Fruit fly (Drosophila melanogaster) whole organism, embryonic: ENCODE data around the gene Sdic1.
A peak's percentile ranks its signal among the peaks of the same experiment; 100 is the strongest.

Source experiments
- Awh ChIP-seq: fragments of 200-800 bp; sonication (Bioruptor generic); IDR thresholded peaks from 2 replicates; pipeline ENCODE4, ENCODE4 v1.3.6; 2022; ENCODE audit warnings: missing biosample characterization, missing genetic modification characterization
- BEAF-32 ChIP-seq: fragments of 200-800 bp; sonication (Bioruptor generic); optimal IDR thresholded peaks from 3 replicates; lab custom pipeline; 2017; ENCODE audit warnings: missing biosample characterization, missing genetic modification characterization, mild to moderate bottlenecking, moderate library complexity, missing genetic modification reagents
- CG10321 ChIP-seq: fragments of 200-800 bp; sonication (Bioruptor generic); IDR thresholded peaks from 2 replicates; pipeline ENCODE4 v1.3.6; 2022; ENCODE audit warnings: missing biosample characterization, missing genetic modification characterization
- CG10462 ChIP-seq: fragments of 200-800 bp; sonication (Bioruptor generic); optimal IDR thresholded peaks from 2 replicates; lab custom pipeline; 2016; ENCODE audit warnings: missing biosample characterization, missing genetic modification characterization
- CG10565 ChIP-seq: fragments of 200-800 bp; sonication (Bioruptor generic); optimal IDR thresholded peaks from 3 replicates; lab custom pipeline; 2016; ENCODE audit warnings: missing biosample characterization, mild to moderate bottlenecking, missing genetic modification characterization
- CG10654 ChIP-seq: fragments of 200-800 bp; sonication (Bioruptor generic); optimal IDR thresholded peaks from 2 replicates; lab custom pipeline; 2016; ENCODE audit warnings: missing biosample characterization, missing genetic modification characterization
- CG11398 ChIP-seq: fragments of 200-800 bp; sonication (Bioruptor generic); optimal IDR thresholded peaks from 2 replicates; lab custom pipeline; 2016; ENCODE audit warnings: missing biosample characterization, missing genetic modification characterization
- CG12155 ChIP-seq: fragments of 200-800 bp; sonication (Bioruptor generic); optimal IDR thresholded peaks from 3 replicates; lab custom pipeline; 2016; ENCODE audit warnings: missing biosample characterization, missing genetic modification characterization
- CG12219 ChIP-seq: fragments of 200-800 bp; sonication (Bioruptor generic); optimal IDR thresholded peaks from 3 replicates; lab custom pipeline; 2018; ENCODE audit warnings: missing biosample characterization, mild to moderate bottlenecking, missing genetic modification characterization
- CG13287 ChIP-seq: fragments of 200-800 bp; sonication (Bioruptor generic); IDR thresholded peaks from 2 replicates; pipeline ENCODE4 v1.3.6; 2022; ENCODE audit warnings: missing biosample characterization, missing genetic modification characterization; ENCODE audit not compliant: partially characterized antibody
- CG14667 ChIP-seq: fragments of 200-800 bp; sonication (Bioruptor generic); IDR thresholded peaks from 2 replicates; pipeline ENCODE4 v1.3.6; 2022; ENCODE audit warnings: missing biosample characterization, missing genetic modification characterization
- CG14710 ChIP-seq: fragments of 200-800 bp; sonication (Bioruptor generic); optimal IDR thresholded peaks from 3 replicates; lab custom pipeline; 2019; ENCODE audit warnings: missing biosample characterization, mild to moderate bottlenecking, missing genetic modification characterization, moderate library complexity
- CG17186 ChIP-seq: fragments of 200-800 bp; sonication (Bioruptor generic); optimal IDR thresholded peaks from 3 replicates; lab custom pipeline; 2017; ENCODE audit warnings: missing biosample characterization, missing genetic modification reagents, missing genetic modification characterization
- CG18011 ChIP-seq: fragments of 200-800 bp; sonication (Bioruptor generic); optimal IDR thresholded peaks from 2 replicates; lab custom pipeline; 2017; ENCODE audit warnings: missing biosample characterization, missing genetic modification characterization, mild to moderate bottlenecking, moderate library complexity, missing genotype
- CG2129 ChIP-seq: fragments of 200-800 bp; sonication (Bioruptor generic); IDR thresholded peaks from 2 replicates; pipeline ENCODE4 v1.3.6; 2022; ENCODE audit warnings: missing biosample characterization, missing genetic modification characterization; ENCODE audit not compliant: partially characterized antibody
- CG31224 ChIP-seq: fragments of 200-800 bp; sonication (Bioruptor generic); IDR thresholded peaks from 2 replicates; pipeline ENCODE4 v1.3.6; 2022; ENCODE audit warnings: missing biosample characterization, missing genetic modification characterization
- CG31388 ChIP-seq: fragments of 200-800 bp; sonication (Bioruptor generic); optimal IDR thresholded peaks from 2 replicates; lab custom pipeline; 2016; ENCODE audit warnings: missing biosample characterization, missing genetic modification characterization
- CG42726 ChIP-seq: fragments of 200-800 bp; sonication (Bioruptor generic); IDR thresholded peaks from 2 replicates; pipeline ENCODE4 v1.3.6; 2022; ENCODE audit warnings: missing biosample characterization, missing genetic modification characterization; ENCODE audit not compliant: partially characterized antibody
- CG4360 ChIP-seq: fragments of 200-800 bp; sonication (Bioruptor generic); IDR thresholded peaks from 2 replicates; pipeline ENCODE4 v1.3.6; 2022; ENCODE audit warnings: missing biosample characterization, missing genetic modification characterization
- CG4424 ChIP-seq: fragments of 200-800 bp; sonication (Bioruptor generic); optimal IDR thresholded peaks from 3 replicates; lab custom pipeline; 2016; ENCODE audit warnings: missing biosample characterization, missing genetic modification characterization
- CG4617 ChIP-seq: fragments of 200-800 bp; sonication (Bioruptor generic); optimal IDR thresholded peaks from 3 replicates; lab custom pipeline; 2016; ENCODE audit warnings: missing biosample characterization, missing genetic modification characterization, borderline replicate concordance
- CG6254 ChIP-seq: fragments of 200-800 bp; sonication (Bioruptor generic); optimal IDR thresholded peaks from 3 replicates; lab custom pipeline; 2017; ENCODE audit warnings: mild to moderate bottlenecking, missing biosample characterization, missing genetic modification reagents, missing genetic modification characterization
- CG7987 ChIP-seq: fragments of 200-800 bp; sonication (Bioruptor generic); optimal IDR thresholded peaks from 2 replicates; lab custom pipeline; 2018; ENCODE audit warnings: missing biosample characterization, mild to moderate bottlenecking, missing genetic modification characterization, moderate library complexity
- CG9817 ChIP-seq: fragments of 200-800 bp; sonication (Bioruptor generic); optimal IDR thresholded peaks from 2 replicates; lab custom pipeline; 2018; ENCODE audit warnings: missing biosample characterization, mild to moderate bottlenecking, missing genetic modification characterization, moderate library complexity
- Dip2 ChIP-seq: fragments of 200-800 bp; sonication (Bioruptor generic); IDR thresholded peaks from 2 replicates; pipeline ENCODE4 v1.3.6; 2022; ENCODE audit warnings: missing biosample characterization, missing genetic modification characterization
- Dref ChIP-seq: fragments of 200-800 bp; sonication (Bioruptor generic); IDR thresholded peaks from 2 replicates; pipeline ENCODE4 v1.3.6; 2022; ENCODE audit warnings: missing biosample characterization, missing genetic modification characterization
- E2f1 ChIP-seq: fragments of 200-800 bp; sonication (Bioruptor generic); IDR thresholded peaks from 2 replicates; pipeline ENCODE4 v1.3.6; 2022; ENCODE audit warnings: missing biosample characterization, missing genetic modification characterization
- GATAe ChIP-seq: fragments of 200-800 bp; sonication (Bioruptor generic); conservative IDR thresholded peaks from 2 replicates; pipeline ENCODE4 v1.3.6; 2022; ENCODE audit warnings: missing biosample characterization, missing genetic modification characterization
- MTF-1 ChIP-seq: fragments of 200-800 bp; sonication (Bioruptor generic); optimal IDR thresholded peaks from 2 replicates; lab custom pipeline; 2018; ENCODE audit warnings: missing biosample characterization, mild to moderate bottlenecking, missing genetic modification characterization, borderline replicate concordance
- Mrtf ChIP-seq: fragments of 200-800 bp; sonication (Bioruptor generic); IDR thresholded peaks from 3 replicates; pipeline ENCODE4 v1.3.6; 2022; ENCODE audit warnings: missing biosample characterization, missing genetic modification characterization
- Ptx1 ChIP-seq: fragments of 200-800 bp; sonication (Bioruptor generic); IDR thresholded peaks from 2 replicates; pipeline ENCODE4 v1.3.6; 2022; ENCODE audit warnings: missing biosample characterization, missing genetic modification characterization
- Six4 ChIP-seq: fragments of 200-800 bp; sonication (Bioruptor generic); optimal IDR thresholded peaks from 2 replicates; lab custom pipeline; 2016; ENCODE audit warnings: missing biosample characterization, missing genetic modification characterization
- ara ChIP-seq: fragments of 200-800 bp; sonication (Bioruptor generic); IDR thresholded peaks from 2 replicates; pipeline ENCODE4 v1.3.6; 2022; ENCODE audit warnings: missing biosample characterization, missing genetic modification characterization
- az2 ChIP-seq: fragments of 200-800 bp; sonication (Bioruptor generic); optimal IDR thresholded peaks from 3 replicates; lab custom pipeline; 2016; ENCODE audit warnings: missing biosample characterization, missing genetic modification characterization
- cad ChIP-seq: fragments of >200 bp; optimal IDR thresholded peaks from 2 replicates; lab custom pipeline; 2017; ENCODE audit warnings: missing biosample characterization, missing genetic modification characterization
- cas ChIP-seq: fragments of 200-800 bp; sonication (Bioruptor generic); IDR thresholded peaks from 2 replicates; pipeline ENCODE4 v1.3.6; 2022; ENCODE audit warnings: missing biosample characterization, missing genetic modification characterization
- cwo ChIP-seq: fragments of 200-800 bp; sonication (Bioruptor generic); optimal IDR thresholded peaks from 3 replicates; lab custom pipeline; 2017; ENCODE audit warnings: missing biosample characterization, missing genetic modification characterization, mild to moderate bottlenecking, moderate library complexity, missing genetic modification reagents
- exex ChIP-seq: fragments of 200-800 bp; sonication (Bioruptor generic); optimal IDR thresholded peaks from 4 replicates; lab custom pipeline; 2018; ENCODE audit warnings: missing biosample characterization, mild to moderate bottlenecking, missing genetic modification characterization, moderate library complexity
- eyg ChIP-seq: fragments of 200-800 bp; sonication (Bioruptor generic); optimal IDR thresholded peaks from 3 replicates; lab custom pipeline; 2016; ENCODE audit warnings: missing biosample characterization, missing genetic modification characterization
- fd102C ChIP-seq: fragments of 200-800 bp; sonication (Bioruptor generic); optimal IDR thresholded peaks from 2 replicates; lab custom pipeline; 2018; ENCODE audit warnings: missing biosample characterization, mild to moderate bottlenecking, missing genetic modification characterization, moderate library complexity
- gro ChIP-seq: fragments of 200-800 bp; sonication (Bioruptor generic); optimal IDR thresholded peaks from 2 replicates; lab custom pipeline; 2016; ENCODE audit warnings: missing biosample characterization, missing genetic modification characterization
- gt ChIP-seq: fragments of 200-800 bp; sonication (Bioruptor generic); IDR thresholded peaks from 2 replicates; pipeline ENCODE4 v1.3.6; 2022; ENCODE audit warnings: missing biosample characterization, missing genetic modification characterization
- inv ChIP-seq: fragments of 200-800 bp; sonication (Bioruptor generic); IDR thresholded peaks from 2 replicates; pipeline ENCODE4 v1.3.6; 2022; ENCODE audit warnings: missing biosample characterization, missing genetic modification characterization; ENCODE audit not compliant: partially characterized antibody
- jigr1 ChIP-seq: fragments of 200-800 bp; sonication (Bioruptor generic); IDR thresholded peaks from 3 replicates; pipeline ENCODE4 v1.3.6; 2022; ENCODE audit warnings: missing biosample characterization, missing genetic modification characterization
- jing ChIP-seq: fragments of 200-800 bp; sonication (Bioruptor generic); optimal IDR thresholded peaks from 2 replicates; lab custom pipeline; 2018; ENCODE audit warnings: missing biosample characterization, mild to moderate bottlenecking, missing genetic modification characterization
- jumu ChIP-seq: fragments of 200-800 bp; sonication (Bioruptor generic); optimal IDR thresholded peaks from 3 replicates; lab custom pipeline; 2016; ENCODE audit warnings: missing biosample characterization, missing genetic modification characterization
- lab ChIP-seq: fragments of 200-800 bp; sonication (Bioruptor generic); optimal IDR thresholded peaks from 3 replicates; lab custom pipeline; 2017; ENCODE audit warnings: missing biosample characterization, missing genetic modification characterization, mild to moderate bottlenecking, moderate library complexity, missing genetic modification reagents
- lov ChIP-seq, 2 experiments: fragments of 200-800 bp in 1 of 2; fragments of >200 bp in 1 of 2; sonication (Bioruptor generic) in 1 of 2; IDR thresholded peaks in 1 of 2; optimal IDR thresholded peaks in 1 of 2; 2 replicates in 1 of 2; 3 replicates in 1 of 2; pipeline versions ENCODE4 v1.3.6 to Lab custom; 2017 to 2022; ENCODE audit warnings: missing biosample characterization in 1 of 2, missing genetic modification characterization in 1 of 2
- nmo ChIP-seq: fragments of 200-800 bp; sonication (Bioruptor generic); optimal IDR thresholded peaks from 2 replicates; lab custom pipeline; 2018; ENCODE audit warnings: missing biosample characterization, mild to moderate bottlenecking, missing genetic modification characterization, moderate library complexity
- psq ChIP-seq: fragments of 200-800 bp; sonication (Bioruptor generic); optimal IDR thresholded peaks from 2 replicates; lab custom pipeline; 2017; ENCODE audit warnings: missing biosample characterization, missing genetic modification characterization
- repo ChIP-seq: fragments of 200-800 bp; sonication (Bioruptor generic); optimal IDR thresholded peaks from 2 replicates; lab custom pipeline; 2016; ENCODE audit warnings: missing biosample characterization, missing genetic modification characterization
- salm ChIP-seq: fragments of 200-800 bp; sonication (Bioruptor generic); optimal IDR thresholded peaks from 2 replicates; lab custom pipeline; 2018; ENCODE audit warnings: missing biosample characterization, mild to moderate bottlenecking, missing genetic modification characterization
- scrt ChIP-seq: fragments of 200-800 bp; sonication (Bioruptor generic); optimal IDR thresholded peaks from 2 replicates; lab custom pipeline; 2018; ENCODE audit warnings: missing biosample characterization, mild to moderate bottlenecking, missing genetic modification characterization, moderate library complexity
- so ChIP-seq: fragments of 200-800 bp; sonication (Bioruptor generic); IDR thresholded peaks from 3 replicates; pipeline ENCODE4 v1.3.6; 2022; ENCODE audit warnings: missing biosample characterization, missing genetic modification characterization
- yki ChIP-seq: fragments of >200 bp; optimal IDR thresholded peaks from 3 replicates; lab custom pipeline; 2018

Sdic1 gene

DNA sequence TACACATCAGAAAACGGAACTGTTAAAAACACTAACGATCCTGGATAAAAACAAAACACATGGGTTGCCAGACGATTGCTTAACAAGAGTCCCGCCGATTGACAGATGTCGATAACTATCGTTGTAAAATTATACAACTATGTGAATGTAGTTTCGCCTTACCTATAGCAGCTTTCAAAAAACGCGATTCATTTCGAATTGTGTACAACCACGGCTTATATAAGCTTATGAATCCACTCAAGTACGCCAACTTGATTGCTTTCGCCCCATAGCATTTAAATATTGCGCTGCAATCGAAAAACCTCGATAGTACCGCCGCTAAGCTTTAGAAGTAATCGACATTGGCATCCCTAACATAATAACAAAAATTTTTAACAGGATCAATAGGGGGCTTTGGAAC, 8.5 kb downstream of the Sdic1 start, which contains the start of the genes CG9581 and CG9578 (continued):
- TF ChIP-seq inv (GFP tag; lab: Robert Waterston, UW) (peak; percentile 63), CG14667 (GFP tag; lab: Robert Waterston, UW) (no peak), CG31388 (GFP tag; lab: Kevin White, UChicago) (no peak), CG11398 (no peak), nmo (peak; percentile 28), MTF-1 (no peak), eyg (no peak), CG17186 (GFP tag; lab: Kevin White, UChicago) (peak; percentile 10), cas (no peak), psq (GFP tag; lab: Kevin White, UChicago) (no peak), Mrtf (no peak), jigr1 (GFP tag; lab: Robert Waterston, UW) (no peak), lov (optimal IDR thresholded peaks at IDR 0.05; lab: Kevin White, UChicago) (no peak), lov (GFP tag; IDR thresholded peaks at IDR 0.05; lab: Robert Waterston, UW) (no peak), cad (GFP tag; lab: Kevin White, UChicago) (no peak), jing (no peak), GATAe (GFP tag; lab: Robert Waterston, UW) (no peak), exex (no peak), CG12219 (GFP tag; lab: Kevin White, UChicago) (no peak), CG14710 (peak; percentile 27), CG42726 (GFP tag; lab: Robert Waterston, UW) (0 out of 2 replicates have a peak, but pooled peaks have one; percentile 33), CG9817 (tag; lab: Kevin White, UChicago) (no peak), Dip2 (GFP tag; lab: Robert Waterston, UW) (no peak), ara (GFP tag; lab: Robert Waterston, UW) (no peak), CG10462 (GFP tag; lab: Kevin White, UChicago) (no peak), repo (no peak), fd102C (GFP tag; lab: Kevin White, UChicago) (no peak), Six4 (GFP tag; lab: Kevin White, UChicago) (no peak), yki (no peak), CG2129 (peak; percentile 75), CG10654 (GFP tag; lab: Kevin White, UChicago) (no peak), Ptx1 (no peak), CG12155 (no peak), so (GFP tag; lab: Robert Waterston, UW) (no peak), Dref (peak; percentile 62), CG31224 (GFP tag; lab: Robert Waterston, UW) (no peak), gro (no peak), CG4617 (peak; percentile 26), cwo (no peak), az2 (no peak), CG10565 (GFP tag; lab: Kevin White, UChicago) (no peak)

dm6 chrX:20166484-20167038, 11.9 kb downstream of the Sdic1 start, which contains the start of gene CG9577:
Gene CG9577, plus strand, starts transcription at chrX:20166673.
- peak; percentile 44 for TF ChIP-seq BEAF-32
- TF ChIP-seq CG4360 (GFP tag; lab: Robert Waterston, UW): no peak
- TF ChIP-seq CG18011 (GFP tag; lab: Kevin White, UChicago): no peak
- no peak for TF ChIP-seq gt (GFP tag; lab: Robert Waterston, UW)
- no peak for TF ChIP-seq jumu (GFP tag; lab: Kevin White, UChicago)
- no peak for TF ChIP-seq E2f1 (GFP tag; lab: Robert Waterston, UW)
- no peak for TF ChIP-seq CG10321 (GFP tag; lab: Robert Waterston, UW)
- TF ChIP-seq scrt: peak; percentile 69
- no peak for TF ChIP-seq CG7987 (GFP tag; lab: Kevin White, UChicago)
- no peak for TF ChIP-seq salm (tag; lab: Kevin White, UChicago)
- no peak for TF ChIP-seq CG6254 (GFP tag; lab: Kevin White, UChicago)
- no peak for TF ChIP-seq lab (GFP tag; lab: Kevin White, UChicago)
- no peak for TF ChIP-seq CG4424 (GFP tag; lab: Kevin White, UChicago)
- TF ChIP-seq CG13287 (GFP tag; lab: Robert Waterston, UW): peak; percentile 27
- no peak for TF ChIP-seq Awh (GFP tag; lab: Robert Waterston, UW)
